Worm (Caenorhabditis elegans) whole organism, early embryonic: Measurements from ENCODE around the gene W08F4.3.
A peak's percentile ranks its signal among the peaks of the same experiment; 100 is the strongest.
"Not testable (repeated sequence)": the region's sequence is repeated elsewhere in the genome, so short reads cannot be mapped to it uniquely, and the experiment has no call there.

Experiments used
- F13C5.2 ChIP-seq: sonication (generic microtip); optimal IDR thresholded peaks from 2 replicates; lab custom pipeline; 2017; ENCODE audit warnings: mild to moderate bottlenecking, missing genetic modification characterization, inconsistent platforms, missing compliant biosample characterization
- aly-1 ChIP-seq: sonication (generic microtip); optimal IDR thresholded peaks from 2 replicates; lab custom pipeline; 2016; ENCODE audit warnings: missing genetic modification characterization, missing compliant biosample characterization
- ama-1 ChIP-seq: fragments of 150-350 bp; optimal IDR thresholded peaks from 2 replicates; lab custom pipeline; 2014
- ceh-13 ChIP-seq: fragments of 200-800 bp; sonication (Bioruptor generic); optimal IDR thresholded peaks from 2 replicates; lab custom pipeline; 2018; ENCODE audit warnings: mild to moderate bottlenecking, missing genetic modification characterization, missing compliant biosample characterization
- ceh-36 ChIP-seq: sonication (generic microtip); optimal IDR thresholded peaks from 2 replicates; lab custom pipeline; 2016; ENCODE audit warnings: missing genetic modification characterization, inconsistent platforms, missing compliant biosample characterization
- ets-7 ChIP-seq: sonication (generic microtip); optimal IDR thresholded peaks from 2 replicates; lab custom pipeline; 2016; ENCODE audit warnings: missing genotype, missing genetic modification characterization, missing compliant biosample characterization
- flt-1 ChIP-seq: fragments of 200-800 bp; sonication (Bioruptor generic); IDR thresholded peaks from 2 replicates; pipeline ENCODE4 v1.3.6; 2022; ENCODE audit warnings: missing genetic modification characterization, missing compliant biosample characterization
- tbx-37 ChIP-seq: fragments of 200-800 bp; sonication (Bioruptor generic); conservative IDR thresholded peaks from 2 replicates; pipeline ENCODE4 v1.3.6; 2022; ENCODE audit warnings: missing genetic modification reagents, missing genetic modification characterization, missing compliant biosample characterization

- not testable (repeated sequence) for TF ChIP-seq flt-1; ceh-13; ets-7 (tag; lab: Kevin White, UChicago); F13C5.2; aly-1 (tag; lab: Kevin White, UChicago); ama-1 (lab: Kevin White, UChicago); tbx-37 (GFP tag; lab: Robert Waterston, UW)
- TF ChIP-seq ceh-36 (tag; lab: Kevin White, UChicago) = peak; percentile 88
Observed at ce11 chrII:573580-573979, 6.8 kb upstream of the W08F4.3 start.
